Fruit fly (Drosophila melanogaster) whole organism, embryonic: ENCODE measurements around the gene CG43796.

Experiments used
- Awh ChIP-seq: fragments of 200-800 bp; sonication (Bioruptor generic); IDR thresholded peaks from 2 replicates; pipeline ENCODE4, ENCODE4 v1.3.6; 2022; ENCODE audit warnings: missing biosample characterization, missing genetic modification characterization
- CG10979 ChIP-seq: fragments of 200-800 bp; sonication (Bioruptor generic); optimal IDR thresholded peaks from 2 replicates; lab custom pipeline; 2018; ENCODE audit warnings: missing biosample characterization, mild to moderate bottlenecking, missing genetic modification characterization, moderate library complexity
- CG11398 ChIP-seq: fragments of 200-800 bp; sonication (Bioruptor generic); optimal IDR thresholded peaks from 2 replicates; lab custom pipeline; 2016; ENCODE audit warnings: missing biosample characterization, missing genetic modification characterization
- CG11696 ChIP-seq: fragments of 200-800 bp; sonication (Bioruptor generic); IDR thresholded peaks from 2 replicates; pipeline ENCODE4 v1.3.6; 2022; ENCODE audit warnings: missing biosample characterization, missing genetic modification characterization
- CG12104 ChIP-seq: fragments of 200-800 bp; sonication (Bioruptor generic); optimal IDR thresholded peaks from 3 replicates; lab custom pipeline; 2016; ENCODE audit warnings: missing biosample characterization, missing genetic modification characterization
- CG13123 ChIP-seq: fragments of 200-800 bp; sonication (Bioruptor generic); optimal IDR thresholded peaks from 2 replicates; lab custom pipeline; 2016; ENCODE audit warnings: missing biosample characterization, missing genetic modification characterization
- CG13287 ChIP-seq: fragments of 200-800 bp; sonication (Bioruptor generic); IDR thresholded peaks from 2 replicates; pipeline ENCODE4 v1.3.6; 2022; ENCODE audit warnings: missing biosample characterization, missing genetic modification characterization; ENCODE audit not compliant: partially characterized antibody
- CG15011 ChIP-seq: fragments of 200-800 bp; sonication (Bioruptor generic); optimal IDR thresholded peaks from 3 replicates; lab custom pipeline; 2018; ENCODE audit warnings: missing biosample characterization, mild to moderate bottlenecking, missing genetic modification characterization
- CG15073 ChIP-seq: fragments of 200-800 bp; sonication (Bioruptor generic); optimal IDR thresholded peaks from 2 replicates; lab custom pipeline; 2016; ENCODE audit warnings: missing biosample characterization, missing genetic modification characterization
- CG15269 ChIP-seq: fragments of 200-800 bp; sonication (Bioruptor generic); optimal IDR thresholded peaks from 2 replicates; lab custom pipeline; 2018; ENCODE audit warnings: missing biosample characterization, mild to moderate bottlenecking, missing genetic modification characterization, moderate library complexity
- CG15514 ChIP-seq: fragments of 200-800 bp; sonication (Bioruptor generic); optimal IDR thresholded peaks from 3 replicates; lab custom pipeline; 2017; ENCODE audit warnings: missing biosample characterization, missing genetic modification characterization, mild to moderate bottlenecking, moderate library complexity, missing genetic modification reagents
- CG1647 ChIP-seq: fragments of 200-800 bp; sonication (Bioruptor generic); optimal IDR thresholded peaks from 3 replicates; lab custom pipeline; 2016; ENCODE audit warnings: missing biosample characterization, missing genetic modification characterization
- CG17361 ChIP-seq: fragments of 200-800 bp; sonication (Bioruptor generic); IDR thresholded peaks from 3 replicates; pipeline ENCODE4 v1.3.6; 2022; ENCODE audit warnings: missing biosample characterization, missing genetic modification characterization
- CG2116 ChIP-seq: fragments of 200-800 bp; sonication (Bioruptor generic); optimal IDR thresholded peaks from 3 replicates; lab custom pipeline; 2018; ENCODE audit warnings: missing biosample characterization, mild to moderate bottlenecking, missing genetic modification characterization
- CG31365 ChIP-seq: fragments of 200-800 bp; sonication (Bioruptor generic); optimal IDR thresholded peaks from 2 replicates; lab custom pipeline; 2018; ENCODE audit warnings: missing biosample characterization, mild to moderate bottlenecking, missing genetic modification characterization
- CG34422 ChIP-seq: fragments of 200-800 bp; sonication (Bioruptor generic); IDR thresholded peaks from 3 replicates; pipeline ENCODE4 v1.3.6; 2022; ENCODE audit warnings: missing biosample characterization, missing genetic modification characterization
- CG7271 ChIP-seq: fragments of 200-800 bp; sonication (Bioruptor generic); optimal IDR thresholded peaks from 2 replicates; lab custom pipeline; 2018; ENCODE audit warnings: missing biosample characterization, mild to moderate bottlenecking, missing genetic modification characterization, moderate library complexity
- CG7745 ChIP-seq: fragments of 200-800 bp; sonication (Bioruptor generic); optimal IDR thresholded peaks from 2 replicates; lab custom pipeline; 2018; ENCODE audit warnings: missing biosample characterization, mild to moderate bottlenecking, missing genetic modification characterization, moderate library complexity
- CG8089 ChIP-seq: fragments of 200-800 bp; sonication (Bioruptor generic); optimal IDR thresholded peaks from 3 replicates; lab custom pipeline; 2016; ENCODE audit warnings: missing biosample characterization, missing genetic modification characterization
- CG8281 ChIP-seq: fragments of 200-800 bp; sonication (Bioruptor generic); optimal IDR thresholded peaks from 2 replicates; lab custom pipeline; 2018; ENCODE audit warnings: missing biosample characterization, mild to moderate bottlenecking, missing genetic modification characterization, moderate library complexity
- CG9817 ChIP-seq: fragments of 200-800 bp; sonication (Bioruptor generic); optimal IDR thresholded peaks from 2 replicates; lab custom pipeline; 2018; ENCODE audit warnings: missing biosample characterization, mild to moderate bottlenecking, missing genetic modification characterization, moderate library complexity
- Dfd ChIP-seq, 2 experiments: fragments of >200 bp; optimal IDR thresholded peaks; 2 replicates each; lab custom pipeline; 2017; ENCODE audit warnings: missing biosample characterization in 2 of 2, missing genetic modification characterization in 2 of 2
- Dip2 ChIP-seq: fragments of 200-800 bp; sonication (Bioruptor generic); IDR thresholded peaks from 2 replicates; pipeline ENCODE4 v1.3.6; 2022; ENCODE audit warnings: missing biosample characterization, missing genetic modification characterization
- HLHmδ ChIP-seq: fragments of 200-800 bp; sonication (Bioruptor generic); optimal IDR thresholded peaks from 2 replicates; lab custom pipeline; 2018; ENCODE audit warnings: missing biosample characterization, mild to moderate bottlenecking, missing genetic modification characterization, moderate library complexity
- Hmx ChIP-seq: fragments of 200-800 bp; sonication (Bioruptor generic); optimal IDR thresholded peaks from 2 replicates; lab custom pipeline; 2016; ENCODE audit warnings: missing biosample characterization, missing genetic modification characterization
- Mrtf ChIP-seq: fragments of 200-800 bp; sonication (Bioruptor generic); IDR thresholded peaks from 3 replicates; pipeline ENCODE4 v1.3.6; 2022; ENCODE audit warnings: missing biosample characterization, missing genetic modification characterization
- Nf-YA ChIP-seq: fragments of 200-800 bp; sonication (Bioruptor generic); IDR thresholded peaks from 2 replicates; pipeline ENCODE4 v1.3.6; 2022; ENCODE audit warnings: missing biosample characterization, missing genetic modification characterization
- NfI ChIP-seq: fragments of 200-800 bp; sonication (Bioruptor generic); optimal IDR thresholded peaks from 3 replicates; lab custom pipeline; 2018; ENCODE audit warnings: missing biosample characterization, mild to moderate bottlenecking, missing genetic modification characterization, moderate library complexity
- Ptx1 ChIP-seq: fragments of 200-800 bp; sonication (Bioruptor generic); IDR thresholded peaks from 2 replicates; pipeline ENCODE4 v1.3.6; 2022; ENCODE audit warnings: missing biosample characterization, missing genetic modification characterization
- Rx ChIP-seq: fragments of 200-800 bp; sonication (Bioruptor generic); IDR thresholded peaks from 2 replicates; pipeline ENCODE4 v1.3.6; 2022; ENCODE audit warnings: missing biosample characterization, missing genetic modification characterization
- Sry-δ ChIP-seq: fragments of 200-800 bp; sonication (Bioruptor generic); optimal IDR thresholded peaks from 2 replicates; lab custom pipeline; 2016; ENCODE audit warnings: missing biosample characterization, missing genetic modification characterization
- Usf ChIP-seq: fragments of 200-800 bp; sonication (Bioruptor generic); optimal IDR thresholded peaks from 2 replicates; lab custom pipeline; 2017; ENCODE audit warnings: missing genotype, missing biosample characterization, missing genetic modification characterization
- al ChIP-seq: fragments of 200-800 bp; sonication (Bioruptor generic); IDR thresholded peaks from 2 replicates; pipeline ENCODE4 v1.3.6; 2022; ENCODE audit warnings: missing biosample characterization, missing genetic modification characterization
- cad ChIP-seq: fragments of >200 bp; optimal IDR thresholded peaks from 2 replicates; lab custom pipeline; 2017; ENCODE audit warnings: missing biosample characterization, missing genetic modification characterization
- cg ChIP-seq: fragments of 200-800 bp; sonication (Bioruptor generic); optimal IDR thresholded peaks from 3 replicates; lab custom pipeline; 2019; ENCODE audit warnings: missing biosample characterization, mild to moderate bottlenecking, missing genetic modification characterization, moderate library complexity
- chm ChIP-seq: fragments of 200-800 bp; sonication (Bioruptor generic); IDR thresholded peaks from 2 replicates; pipeline ENCODE4 v1.3.6; 2022; ENCODE audit warnings: missing biosample characterization, missing genetic modification characterization
- da ChIP-seq: fragments of 200-800 bp; sonication (Bioruptor generic); optimal IDR thresholded peaks from 2 replicates; lab custom pipeline; 2016; ENCODE audit warnings: missing biosample characterization, missing genetic modification characterization
- fd64A ChIP-seq: fragments of 200-800 bp; sonication (Bioruptor generic); optimal IDR thresholded peaks from 3 replicates; lab custom pipeline; 2018; ENCODE audit warnings: missing biosample characterization, mild to moderate bottlenecking, missing genetic modification characterization
- grau ChIP-seq: fragments of 200-800 bp; optimal IDR thresholded peaks from 3 replicates; lab custom pipeline; 2019; ENCODE audit warnings: missing biosample characterization, mild to moderate bottlenecking, missing genetic modification characterization, moderate library complexity
- hkb ChIP-seq, 2 experiments: fragments of 200-800 bp in 1 of 2; fragments of >200 bp in 1 of 2; sonication (Bioruptor generic) in 1 of 2; IDR thresholded peaks in 1 of 2; optimal IDR thresholded peaks in 1 of 2; 2 replicates each; pipeline versions ENCODE4 v1.3.6 to Lab custom; 2017 to 2022; ENCODE audit warnings: missing biosample characterization in 1 of 2, missing genetic modification characterization in 1 of 2
- klu ChIP-seq: fragments of 200-800 bp; sonication (Bioruptor generic); IDR thresholded peaks from 2 replicates; pipeline ENCODE4 v1.3.6; 2022; ENCODE audit warnings: missing biosample characterization, missing genetic modification characterization
- lab ChIP-seq: fragments of 200-800 bp; sonication (Bioruptor generic); optimal IDR thresholded peaks from 3 replicates; lab custom pipeline; 2017; ENCODE audit warnings: missing biosample characterization, missing genetic modification characterization, mild to moderate bottlenecking, moderate library complexity, missing genetic modification reagents
- pan ChIP-seq, 4 experiments: fragments of >200 bp in 3 of 4; fragments of 200-800 bp in 1 of 4; sonication (Bioruptor generic) in 1 of 4; optimal IDR thresholded peaks in 3 of 4; IDR thresholded peaks in 1 of 4; 2 replicates each; pipeline versions ENCODE4 v1.3.6 to Lab custom; 2017 to 2022; ENCODE audit warnings: missing biosample characterization in 2 of 4, missing genetic modification characterization in 2 of 4, mixed read lengths in 1 of 4
- pb ChIP-seq: fragments of 200-800 bp; sonication (Bioruptor generic); optimal IDR thresholded peaks from 3 replicates; lab custom pipeline; 2016; ENCODE audit warnings: missing biosample characterization, missing genetic modification characterization
- peb ChIP-seq: fragments of 200-800 bp; sonication (Bioruptor generic); IDR thresholded peaks from 2 replicates; pipeline ENCODE4 v1.3.6; 2022; ENCODE audit warnings: missing biosample characterization, missing genetic modification characterization
- seq ChIP-seq: fragments of 200-800 bp; sonication (Bioruptor generic); IDR thresholded peaks from 2 replicates; pipeline ENCODE4 v1.3.6; 2022; ENCODE audit warnings: missing biosample characterization, missing genetic modification characterization
- sima ChIP-seq: fragments of 200-800 bp; sonication (Bioruptor generic); optimal IDR thresholded peaks from 2 replicates; lab custom pipeline; 2016; ENCODE audit warnings: missing biosample characterization, missing genetic modification characterization
- unpg ChIP-seq: fragments of 200-800 bp; sonication (Bioruptor generic); optimal IDR thresholded peaks from 3 replicates; lab custom pipeline; 2018; ENCODE audit warnings: missing biosample characterization, mild to moderate bottlenecking, missing genetic modification characterization, moderate library complexity
- zen2 ChIP-seq: fragments of 200-800 bp; sonication (Bioruptor generic); IDR thresholded peaks from 3 replicates; pipeline ENCODE4 v1.3.6; 2022; ENCODE audit warnings: missing biosample characterization, missing genetic modification characterization; ENCODE audit not compliant: partially characterized antibody

The CG43796 gene

dm6 chr2L:8461782-8462453 is 20.3 kb upstream of the CG43796 start (continued):
- TF ChIP-seq CG7271 (tag; lab: Kevin White, UChicago) (no peak), Dfd (GFP tag; optimal IDR thresholded peaks at IDR 0.05; lab: Kevin White, UChicago) (no peak), CG8281 (tag; lab: Kevin White, UChicago) (no peak), Rx (no peak), grau (tag; lab: Kevin White, UChicago) (peak; percentile 46), hkb (optimal IDR thresholded peaks at IDR 0.05; lab: Kevin White, UChicago) (no peak), hkb (GFP tag; IDR thresholded peaks at IDR 0.05; lab: Robert Waterston, UW) (0 out of 2 replicates have a peak, but pooled peaks have one; percentile 44), seq (GFP tag; lab: Robert Waterston, UW) (no peak), CG11696 (no peak), CG17361 (peak; percentile 43; the same call in 1 of the 3 replicates), CG11398 (GFP tag; lab: Kevin White, UChicago) (no peak), CG31365 (tag; lab: Kevin White, UChicago) (no peak), CG15073 (no peak), CG2116 (no peak), CG13123 (GFP tag; lab: Kevin White, UChicago) (no peak), da (no peak), Mrtf (GFP tag; lab: Robert Waterston, UW) (no peak), Usf (GFP tag; lab: Kevin White, UChicago) (no peak), CG8089 (GFP tag; lab: Kevin White, UChicago) (no peak), sima (GFP tag; lab: Kevin White, UChicago) (no peak), al (GFP tag; lab: Robert Waterston, UW) (no peak), HLHmδ (no peak), unpg (GFP tag; lab: Kevin White, UChicago) (peak; percentile 39), NfI (GFP tag; lab: Kevin White, UChicago) (peak; percentile 8), Sry-δ (GFP tag; lab: Kevin White, UChicago) (peak; percentile 18), Hmx (GFP tag; lab: Kevin White, UChicago) (no peak), Nf-YA (GFP tag; lab: Robert Waterston, UW) (no peak), cg (GFP tag; lab: Kevin White, UChicago) (no peak), Awh (no peak), CG15514 (GFP tag; lab: Kevin White, UChicago) (peak; percentile 29), CG12104 (GFP tag; lab: Kevin White, UChicago) (no peak), CG10979 (tag; lab: Kevin White, UChicago) (peak; percentile 29), klu (GFP tag; lab: Robert Waterston, UW) (no peak), CG34422 (no peak), lab (GFP tag; lab: Kevin White, UChicago) (peak; percentile 71), CG15011 (peak; percentile 19), CG1647 (GFP tag; lab: Kevin White, UChicago) (no peak), CG13287 (GFP tag; lab: Robert Waterston, UW) (no peak), CG7745 (tag; lab: Kevin White, UChicago) (no peak), Dip2 (GFP tag; lab: Robert Waterston, UW) (no peak), pb (no peak), cad (GFP tag; lab: Kevin White, UChicago) (no peak), CG9817 (tag; lab: Kevin White, UChicago) (peak; percentile 26), CG15269 (tag; lab: Kevin White, UChicago) (peak; percentile 27), chm (GFP tag; lab: Robert Waterston, UW) (no peak), fd64A (GFP tag; lab: Kevin White, UChicago) (no peak), peb (GFP tag; lab: Robert Waterston, UW) (no peak), zen2 (GFP tag; lab: Robert Waterston, UW) (no peak), Ptx1 (GFP tag; lab: Robert Waterston, UW) (no peak), pan (optimal IDR thresholded peaks at IDR 0.05; lab: Kevin White, UChicago) (no peak), pan (GFP tag; optimal IDR thresholded peaks at IDR 0.05 in 1 of 2, IDR thresholded peaks at IDR 0.05 in 1 of 2) (peak in 1 of 2 experiments; percentile 46)
